Worm (Caenorhabditis elegans) whole organism, L3 larva: ENCODE data around the gene F45E4.6.

Source experiments
- aly-2 ChIP-seq: fragments of 150-350 bp; optimal IDR thresholded peaks from 2 replicates; lab custom pipeline; 2014; ENCODE audit warnings: missing biosample characterization, missing genetic modification characterization
- elt-1 ChIP-seq: fragments of 150-350 bp; optimal IDR thresholded peaks from 2 replicates; lab custom pipeline; 2014; ENCODE audit warnings: missing biosample characterization, missing genetic modification characterization
- mdl-1 ChIP-seq: fragments of 150-350 bp; optimal IDR thresholded peaks from 2 replicates; lab custom pipeline; 2014; ENCODE audit warnings: missing biosample characterization, missing genetic modification characterization
- nhr-11 ChIP-seq: fragments of 150-350 bp; optimal IDR thresholded peaks from 2 replicates; lab custom pipeline; 2014; ENCODE audit warnings: missing biosample characterization, missing genetic modification characterization
- nhr-12 ChIP-seq: fragments of 150-350 bp; optimal IDR thresholded peaks from 2 replicates; lab custom pipeline; 2014; ENCODE audit warnings: missing biosample characterization, missing genetic modification characterization
- nhr-28 ChIP-seq: fragments of 150-350 bp; optimal IDR thresholded peaks from 2 replicates; lab custom pipeline; 2014; ENCODE audit warnings: missing biosample characterization, missing genetic modification characterization
- nhr-43 ChIP-seq: sonication (generic microtip); optimal IDR thresholded peaks from 2 replicates; lab custom pipeline; 2016; ENCODE audit warnings: mild to moderate bottlenecking, missing genetic modification characterization, missing compliant biosample characterization; ENCODE audit not compliant: poor library complexity, severe bottlenecking
- nhr-76 ChIP-seq: fragments of 150-350 bp; sonication (generic microtip); optimal IDR thresholded peaks from 5 replicates; lab custom pipeline; 2014; ENCODE audit warnings: missing biosample characterization, missing genetic modification characterization
- sea-2 ChIP-seq: fragments of 150-350 bp; sonication (generic microtip); optimal IDR thresholded peaks from 4 replicates; lab custom pipeline; 2014; ENCODE audit warnings: missing biosample characterization, missing genetic modification reagents, missing genetic modification characterization
- skn-1 ChIP-seq: fragments of 150-350 bp; optimal IDR thresholded peaks from 2 replicates; lab custom pipeline; 2014; ENCODE audit warnings: missing biosample characterization, missing genetic modification characterization
- snpc-4 ChIP-seq: fragments of 150-350 bp; optimal IDR thresholded peaks from 2 replicates; lab custom pipeline; 2014; ENCODE audit warnings: missing biosample characterization, missing genetic modification characterization
- tbx-2 ChIP-seq: sonication (generic microtip); optimal IDR thresholded peaks from 2 replicates; lab custom pipeline; 2016; ENCODE audit warnings: mild to moderate bottlenecking, missing genetic modification characterization, missing compliant biosample characterization
- unc-39 ChIP-seq: sonication (generic microtip); optimal IDR thresholded peaks from 4 replicates; lab custom pipeline; 2017; ENCODE audit warnings: missing biosample characterization, missing genetic modification characterization
- zag-1 ChIP-seq: fragments of 150-350 bp; optimal IDR thresholded peaks from 2 replicates; lab custom pipeline; 2014; ENCODE audit warnings: missing biosample characterization, missing genetic modification characterization

DNA sequence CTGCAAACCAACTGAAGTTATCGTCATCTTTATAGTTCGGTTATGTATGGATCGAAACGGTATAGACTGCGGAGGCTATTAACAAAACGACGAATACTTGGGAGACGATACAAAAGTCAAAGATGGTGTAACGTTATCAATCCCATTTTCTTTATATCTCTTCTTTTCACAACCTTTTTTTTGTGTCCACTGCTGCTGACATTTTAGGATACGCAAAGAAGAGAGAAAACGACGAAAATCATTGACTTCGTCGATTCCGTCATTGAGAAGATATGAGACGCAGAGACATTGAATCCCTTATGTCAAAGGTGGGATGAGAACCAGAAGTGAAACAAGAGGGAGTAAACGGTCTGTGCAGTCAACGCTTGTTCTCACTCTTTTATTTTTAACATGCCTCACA lies 18.8 kb upstream of the F45E4.6 start, which contains the start of gene cima-1:
- TF ChIP-seq sea-2 (GFP tag; lab: Kevin White, UChicago), result no peak
- no peak for TF ChIP-seq zag-1 (tag; lab: Kevin White, UChicago)
- TF ChIP-seq skn-1, result no peak
- no peak for TF ChIP-seq unc-39 (tag; lab: Kevin White, UChicago)
- TF ChIP-seq elt-1 (tag; lab: Kevin White, UChicago), result no peak
- no peak for TF ChIP-seq nhr-11
- no peak for TF ChIP-seq aly-2
- no peak for TF ChIP-seq nhr-43 (tag; lab: Kevin White, UChicago)
- no peak for TF ChIP-seq snpc-4 (tag; lab: Kevin White, UChicago)
- TF ChIP-seq mdl-1 (tag; lab: Kevin White, UChicago), result no peak
- no peak for TF ChIP-seq nhr-76 (tag; lab: Kevin White, UChicago)
- no peak for TF ChIP-seq tbx-2
- no peak for TF ChIP-seq nhr-12 (tag; lab: Kevin White, UChicago)
- TF ChIP-seq nhr-28 (tag; lab: Kevin White, UChicago), result no peak
